Fruit fly (Drosophila melanogaster) whole organism, embryonic: Measurements from ENCODE around the gene Ak3.

Experiments used
- Abd-B ChIP-seq: fragments of 200-800 bp; sonication (Bioruptor generic); optimal IDR thresholded peaks from 2 replicates; lab custom pipeline; 2018; ENCODE audit warnings: missing biosample characterization, mild to moderate bottlenecking, missing genetic modification characterization, moderate library complexity
- Bdp1 ChIP-seq: fragments of 200-800 bp; sonication (Bioruptor generic); optimal IDR thresholded peaks from 3 replicates; lab custom pipeline; 2016; ENCODE audit warnings: missing biosample characterization, missing genetic modification characterization
- BtbVII ChIP-seq: fragments of 200-800 bp; sonication (Bioruptor generic); optimal IDR thresholded peaks from 3 replicates; lab custom pipeline; 2017; ENCODE audit warnings: missing biosample characterization, mild to moderate bottlenecking, missing genetic modification characterization
- Bteb2 ChIP-seq: fragments of 200-800 bp; sonication (Bioruptor generic); optimal IDR thresholded peaks from 2 replicates; lab custom pipeline; 2016; ENCODE audit warnings: missing biosample characterization, missing genetic modification characterization
- CG10366 ChIP-seq: fragments of 200-800 bp; sonication (Bioruptor generic); IDR thresholded peaks from 2 replicates; pipeline ENCODE4 v1.3.6; 2022; ENCODE audit warnings: missing biosample characterization, missing genetic modification characterization
- CG10543 ChIP-seq: fragments of 200-800 bp; sonication (Bioruptor generic); optimal IDR thresholded peaks from 3 replicates; lab custom pipeline; 2017; ENCODE audit warnings: missing biosample characterization, mild to moderate bottlenecking, missing genetic modification characterization, moderate library complexity
- CG12744 ChIP-seq: fragments of 200-800 bp; sonication (Bioruptor generic); optimal IDR thresholded peaks from 2 replicates; lab custom pipeline; 2016; ENCODE audit warnings: missing biosample characterization, missing genetic modification characterization
- CG13624 ChIP-seq: fragments of 200-800 bp; sonication (Bioruptor generic); optimal IDR thresholded peaks from 2 replicates; lab custom pipeline; 2016; ENCODE audit warnings: missing biosample characterization, missing genetic modification characterization
- CG13775 ChIP-seq: fragments of 200-800 bp; sonication (Bioruptor generic); optimal IDR thresholded peaks from 3 replicates; lab custom pipeline; 2017; ENCODE audit warnings: missing biosample characterization, mild to moderate bottlenecking, missing genetic modification characterization
- CG16863 ChIP-seq: fragments of 200-800 bp; sonication (Bioruptor generic); optimal IDR thresholded peaks from 3 replicates; lab custom pipeline; 2016; ENCODE audit warnings: missing biosample characterization, missing genetic modification characterization
- CG2678 ChIP-seq: fragments of 200-800 bp; sonication (Bioruptor generic); optimal IDR thresholded peaks from 3 replicates; lab custom pipeline; 2019; ENCODE audit warnings: missing biosample characterization, mild to moderate bottlenecking, missing genetic modification characterization, moderate library complexity
- CG2712 ChIP-seq: fragments of 200-800 bp; optimal IDR thresholded peaks from 3 replicates; lab custom pipeline; 2019; ENCODE audit warnings: missing biosample characterization, mild to moderate bottlenecking, missing genetic modification characterization, moderate library complexity
- CG2889 ChIP-seq: fragments of 200-800 bp; sonication (Bioruptor generic); IDR thresholded peaks from 3 replicates; pipeline ENCODE4 v1.3.6; 2022; ENCODE audit warnings: missing biosample characterization, missing genetic modification characterization
- CG32772 ChIP-seq: fragments of 200-800 bp; sonication (Bioruptor generic); IDR thresholded peaks from 2 replicates; pipeline ENCODE4 v1.3.6; 2022; ENCODE audit warnings: missing biosample characterization, missing genetic modification characterization
- CG33213 ChIP-seq: fragments of 200-800 bp; sonication (Bioruptor generic); optimal IDR thresholded peaks from 3 replicates; lab custom pipeline; 2016; ENCODE audit warnings: missing biosample characterization, missing genetic modification characterization
- CG4617 ChIP-seq: fragments of 200-800 bp; sonication (Bioruptor generic); optimal IDR thresholded peaks from 3 replicates; lab custom pipeline; 2016; ENCODE audit warnings: missing biosample characterization, missing genetic modification characterization, borderline replicate concordance
- CG4820 ChIP-seq: fragments of 200-800 bp; sonication (Bioruptor generic); optimal IDR thresholded peaks from 3 replicates; lab custom pipeline; 2016; ENCODE audit warnings: missing biosample characterization, missing genetic modification characterization
- CG6654 ChIP-seq: fragments of 200-800 bp; sonication (Bioruptor generic); optimal IDR thresholded peaks from 2 replicates; lab custom pipeline; 2017; ENCODE audit warnings: missing biosample characterization, mild to moderate bottlenecking, missing genetic modification characterization
- D ChIP-seq, 2 experiments: fragments of 200-800 bp in 1 of 2; fragments of >200 bp in 1 of 2; sonication (Bioruptor generic) in 1 of 2; optimal IDR thresholded peaks; 2 replicates in 1 of 2; 3 replicates in 1 of 2; lab custom pipeline; 2017; ENCODE audit warnings: mild to moderate bottlenecking in 1 of 2, missing biosample characterization in 1 of 2, missing genetic modification characterization in 1 of 2, missing genetic modification reagents in 1 of 2
- Deaf1 ChIP-seq: fragments of 200-800 bp; optimal IDR thresholded peaks from 3 replicates; lab custom pipeline; 2019; ENCODE audit warnings: missing biosample characterization, mild to moderate bottlenecking, missing genetic modification characterization, moderate library complexity
- Doc3 ChIP-seq: fragments of 200-800 bp; sonication (Bioruptor generic); IDR thresholded peaks from 3 replicates; pipeline ENCODE4 v1.3.6; 2022; ENCODE audit warnings: missing biosample characterization, missing genetic modification characterization; ENCODE audit not compliant: partially characterized antibody
- HLH54F ChIP-seq: fragments of 200-800 bp; sonication (Bioruptor generic); optimal IDR thresholded peaks from 3 replicates; lab custom pipeline; 2016; ENCODE audit warnings: missing biosample characterization, missing genetic modification characterization
- HLHmδ ChIP-seq: fragments of 200-800 bp; sonication (Bioruptor generic); optimal IDR thresholded peaks from 2 replicates; lab custom pipeline; 2018; ENCODE audit warnings: missing biosample characterization, mild to moderate bottlenecking, missing genetic modification characterization, moderate library complexity
- Hand ChIP-seq: fragments of 200-800 bp; sonication (Bioruptor generic); optimal IDR thresholded peaks from 2 replicates; lab custom pipeline; 2017; ENCODE audit warnings: mild to moderate bottlenecking, missing biosample characterization, missing genetic modification reagents, missing genetic modification characterization
- NfI ChIP-seq: fragments of 200-800 bp; sonication (Bioruptor generic); optimal IDR thresholded peaks from 3 replicates; lab custom pipeline; 2018; ENCODE audit warnings: missing biosample characterization, mild to moderate bottlenecking, missing genetic modification characterization, moderate library complexity
- Tbp ChIP-seq: fragments of >200 bp; optimal IDR thresholded peaks from 2 replicates; lab custom pipeline; 2018; ENCODE audit warnings: missing biosample characterization, missing genetic modification characterization
- abd-A ChIP-seq: fragments of 200-800 bp; sonication (Bioruptor generic); optimal IDR thresholded peaks from 3 replicates; lab custom pipeline; 2019; ENCODE audit warnings: missing biosample characterization, mild to moderate bottlenecking, missing genetic modification characterization, moderate library complexity
- ap ChIP-seq: fragments of 200-800 bp; sonication (Bioruptor generic); IDR thresholded peaks from 2 replicates; pipeline ENCODE4 v1.3.6; 2022; ENCODE audit warnings: missing biosample characterization, missing genetic modification characterization
- bbx ChIP-seq: fragments of 200-800 bp; sonication (Bioruptor generic); IDR thresholded peaks from 2 replicates; pipeline ENCODE4 v1.3.6; 2022; ENCODE audit warnings: missing biosample characterization, missing genetic modification characterization; ENCODE audit not compliant: partially characterized antibody
- cad ChIP-seq: fragments of >200 bp; optimal IDR thresholded peaks from 2 replicates; lab custom pipeline; 2017; ENCODE audit warnings: missing biosample characterization, missing genetic modification characterization
- crol ChIP-seq: fragments of 200-800 bp; sonication (Bioruptor generic); IDR thresholded peaks from 2 replicates; pipeline ENCODE4 v1.3.6; 2022; ENCODE audit warnings: missing biosample characterization, missing genetic modification characterization
- esg ChIP-seq: fragments of 200-800 bp; sonication (Bioruptor generic); conservative IDR thresholded peaks from 2 replicates; pipeline ENCODE4 v1.3.6; 2022; ENCODE audit warnings: missing biosample characterization, missing genetic modification characterization
- exex ChIP-seq: fragments of 200-800 bp; sonication (Bioruptor generic); optimal IDR thresholded peaks from 4 replicates; lab custom pipeline; 2018; ENCODE audit warnings: missing biosample characterization, mild to moderate bottlenecking, missing genetic modification characterization, moderate library complexity
- fru ChIP-seq: fragments of >200 bp; optimal IDR thresholded peaks from 2 replicates; lab custom pipeline; 2017
- gt ChIP-seq: fragments of 200-800 bp; sonication (Bioruptor generic); IDR thresholded peaks from 2 replicates; pipeline ENCODE4 v1.3.6; 2022; ENCODE audit warnings: missing biosample characterization, missing genetic modification characterization
- lola ChIP-seq, 3 experiments: fragments of >200 bp in 2 of 3; fragments of 200-800 bp in 1 of 3; sonication (Bioruptor generic) in 1 of 3; optimal IDR thresholded peaks; 2 replicates each; lab custom pipeline; 2017 to 2019; ENCODE audit warnings: missing biosample characterization in 3 of 3, missing genetic modification characterization in 3 of 3, mild to moderate bottlenecking in 1 of 3, moderate library complexity in 1 of 3
- maf-S ChIP-seq: fragments of 200-800 bp; sonication (Bioruptor generic); optimal IDR thresholded peaks from 2 replicates; lab custom pipeline; 2016; ENCODE audit warnings: missing biosample characterization, missing genetic modification characterization
- otp ChIP-seq: fragments of 200-800 bp; sonication (Bioruptor generic); IDR thresholded peaks from 3 replicates; pipeline ENCODE4, ENCODE4 v1.3.6; 2022; ENCODE audit warnings: missing biosample characterization, missing genetic modification characterization
- peb ChIP-seq: fragments of 200-800 bp; sonication (Bioruptor generic); IDR thresholded peaks from 2 replicates; pipeline ENCODE4 v1.3.6; 2022; ENCODE audit warnings: missing biosample characterization, missing genetic modification characterization
- pho ChIP-seq: fragments of 200-800 bp; sonication (Bioruptor generic); optimal IDR thresholded peaks from 2 replicates; lab custom pipeline; 2016; ENCODE audit warnings: missing biosample characterization, missing genetic modification characterization
- pita ChIP-seq: fragments of 200-800 bp; sonication (Bioruptor generic); optimal IDR thresholded peaks from 2 replicates; lab custom pipeline; 2017; ENCODE audit warnings: missing biosample characterization, mild to moderate bottlenecking, missing genetic modification characterization
- psq ChIP-seq: fragments of 200-800 bp; sonication (Bioruptor generic); optimal IDR thresholded peaks from 2 replicates; lab custom pipeline; 2017; ENCODE audit warnings: missing biosample characterization, missing genetic modification characterization
- sisA ChIP-seq: fragments of 200-800 bp; sonication (Bioruptor generic); IDR thresholded peaks from 2 replicates; pipeline ENCODE4 v1.3.6; 2022; ENCODE audit warnings: missing biosample characterization, missing genetic modification characterization
- tna ChIP-seq: fragments of 200-800 bp; sonication (Bioruptor generic); IDR thresholded peaks from 2 replicates; pipeline ENCODE4 v1.3.6; 2022; ENCODE audit warnings: missing biosample characterization, missing genetic modification characterization; ENCODE audit not compliant: partially characterized antibody
- tup ChIP-seq: fragments of 200-800 bp; sonication (Bioruptor generic); optimal IDR thresholded peaks from 2 replicates; lab custom pipeline; 2016; ENCODE audit warnings: missing biosample characterization, mild to moderate bottlenecking, missing genetic modification characterization, moderate library complexity
- unc-4 ChIP-seq: fragments of 200-800 bp; sonication (Bioruptor generic); IDR thresholded peaks from 2 replicates; pipeline ENCODE4 v1.3.6; 2022; ENCODE audit warnings: missing biosample characterization, missing genetic modification characterization; ENCODE audit not compliant: partially characterized antibody
- vnd ChIP-seq: fragments of 200-800 bp; sonication (Bioruptor generic); IDR thresholded peaks from 3 replicates; pipeline ENCODE4 v1.3.6; 2022; ENCODE audit warnings: missing biosample characterization, missing genetic modification characterization; ENCODE audit not compliant: partially characterized antibody
- zfh2 ChIP-seq: fragments of 200-800 bp; sonication (Bioruptor generic); optimal IDR thresholded peaks from 2 replicates; lab custom pipeline; 2016; ENCODE audit warnings: missing biosample characterization, missing genetic modification characterization

Ak3 gene

dm6 chr3R:10875515-10876434 is 13.6 kb downstream of the Ak3 start, which contains the start of gene Sodh2 (continued):
- peak; percentile 32; the same call in 1 of the 2 replicates for TF ChIP-seq ap (GFP tag; lab: Robert Waterston, UW)
- no peak for TF ChIP-seq peb (GFP tag; lab: Robert Waterston, UW)
- TF ChIP-seq CG32772 (GFP tag; lab: Robert Waterston, UW), result peak; percentile 73
- TF ChIP-seq CG13775 (GFP tag; lab: Kevin White, UChicago), result peak; percentile 63
- peak; percentile 69 for TF ChIP-seq Hand (GFP tag; lab: Kevin White, UChicago)
- TF ChIP-seq CG2889, result peak; percentile 67; the same call in 2 of the 3 replicates
- no peak for TF ChIP-seq D (optimal IDR thresholded peaks at IDR 0.05; lab: Kevin White, UChicago)
- TF ChIP-seq D (GFP tag; optimal IDR thresholded peaks at IDR 0.05; lab: Kevin White, UChicago), result peak; percentile 69
- TF ChIP-seq exex (tag; lab: Kevin White, UChicago), result peak; percentile 59
- peak; percentile 67 for TF ChIP-seq maf-S (GFP tag; lab: Kevin White, UChicago)
- TF ChIP-seq CG2712, result peak; percentile 85
- no peak for TF ChIP-seq cad (GFP tag; lab: Kevin White, UChicago)
- TF ChIP-seq Abd-B (GFP tag; lab: Kevin White, UChicago), result peak; percentile 18
- TF ChIP-seq unc-4 (GFP tag; lab: Robert Waterston, UW), result 0 out of 2 replicates have a peak, but pooled peaks have one; percentile 15
- peak; percentile 27 for TF ChIP-seq Bdp1 (GFP tag; lab: Kevin White, UChicago)
- TF ChIP-seq abd-A (tag; lab: Kevin White, UChicago), result peak; percentile 58
- TF ChIP-seq Doc3 (GFP tag; lab: Robert Waterston, UW), result no peak
- no peak for TF ChIP-seq psq
- TF ChIP-seq CG4820 (GFP tag; lab: Kevin White, UChicago), result no peak
- TF ChIP-seq BtbVII (GFP tag; lab: Kevin White, UChicago), result peak; percentile 93
- peak; percentile 27 for TF ChIP-seq tup (GFP tag; lab: Kevin White, UChicago)
- TF ChIP-seq CG13624 (GFP tag; lab: Kevin White, UChicago), result peak; percentile 37
- TF ChIP-seq NfI (GFP tag; lab: Kevin White, UChicago), result peak; percentile 60
- peak in 1 of 3 experiments; percentile 43 for TF ChIP-seq lola (GFP tag; optimal IDR thresholded peaks at IDR 0.05; lab: Kevin White, UChicago)
- peak; percentile 89 for TF ChIP-seq HLHmδ (GFP tag; lab: Kevin White, UChicago)
- TF ChIP-seq CG12744 (GFP tag; lab: Kevin White, UChicago), result no peak
- no peak for TF ChIP-seq Tbp (GFP tag; lab: Kevin White, UChicago)
- TF ChIP-seq crol (GFP tag; lab: Robert Waterston, UW), result no peak
- TF ChIP-seq otp, result peak; percentile 37; the same call in 1 of the 3 replicates
- TF ChIP-seq HLH54F (GFP tag; lab: Kevin White, UChicago), result peak; percentile 66
- peak; percentile 53 for TF ChIP-seq CG33213 (GFP tag; lab: Kevin White, UChicago)
- TF ChIP-seq esg, result peak; percentile 46
- TF ChIP-seq fru (lab: Kevin White, UChicago), result no peak
- peak; percentile 89 for TF ChIP-seq CG2678 (tag; lab: Kevin White, UChicago)
- peak; percentile 93 for TF ChIP-seq CG10543
- peak; percentile 85 for TF ChIP-seq zfh2 (GFP tag; lab: Kevin White, UChicago)
- TF ChIP-seq Deaf1, result peak; percentile 67
- peak; percentile 30 for TF ChIP-seq CG16863 (GFP tag; lab: Kevin White, UChicago)
- peak; percentile 44 for TF ChIP-seq sisA
- TF ChIP-seq Bteb2, result peak; percentile 64
- peak; percentile 59 for TF ChIP-seq CG10366 (GFP tag; lab: Robert Waterston, UW)
- no peak for TF ChIP-seq vnd (GFP tag; lab: Robert Waterston, UW)
- TF ChIP-seq tna (GFP tag; lab: Robert Waterston, UW), result no peak
- no peak for TF ChIP-seq gt (GFP tag; lab: Robert Waterston, UW)
- peak; percentile 10 for TF ChIP-seq CG6654 (GFP tag; lab: Kevin White, UChicago)
- TF ChIP-seq bbx, result no peak
- peak; percentile 17 for TF ChIP-seq CG4617
- no peak for TF ChIP-seq pita
- TF ChIP-seq pho (GFP tag; lab: Kevin White, UChicago), result peak; percentile 59
